Fruit fly (Drosophila melanogaster): ENCODE measurements around the gene CG42827.

CG42827 gene

dm6 chr3R:23403628-23404027 is 30.9 kb downstream of the CG42827 start, which contains the start of gene CG17380:
Gene CG17380, minus strand, starts transcription at chr3R:23403728.
- TF ChIP-seq gl (tag; optimal IDR thresholded peaks at IDR 0.05) = no peak
- no peak for TF ChIP-seq CG8301 (tag; optimal IDR thresholded peaks at IDR 0.05)
- TF ChIP-seq CG13204 (GFP tag; optimal IDR thresholded peaks at IDR 0.05) = no peak
- TF ChIP-seq Pif1A (GFP tag; optimal IDR thresholded peaks at IDR 0.05) = no peak
- TF ChIP-seq CG32121 (GFP tag; IDR thresholded peaks at IDR 0.05) = no peak
- TF ChIP-seq Snoo (tag; optimal IDR thresholded peaks at IDR 0.05) = no peak
- no peak for TF ChIP-seq rn (GFP tag; IDR thresholded peaks at IDR 0.05)
- TF ChIP-seq CG14655 (GFP tag; optimal IDR thresholded peaks at IDR 0.05) = no peak
- no peak for TF ChIP-seq Ets98B (GFP tag; IDR thresholded peaks at IDR 0.05)
- TF ChIP-seq D1 (tag; optimal IDR thresholded peaks at IDR 0.05) = no peak
- TF ChIP-seq CG8159 (tag; optimal IDR thresholded peaks at IDR 0.05) = no peak
- TF ChIP-seq CG10348 (GFP tag; IDR thresholded peaks at IDR 0.05) = no peak
- TF ChIP-seq fd96Ca (GFP tag; IDR thresholded peaks at IDR 0.05) = no peak
- TF ChIP-seq Pif1B (GFP tag; optimal IDR thresholded peaks at IDR 0.05) = no peak
- no peak for TF ChIP-seq CG34367 (tag; optimal IDR thresholded peaks at IDR 0.05)

- TF ChIP-seq CG8301 (tag; optimal IDR thresholded peaks at IDR 0.05) (no peak), gl (tag; optimal IDR thresholded peaks at IDR 0.05) (no peak), CG8159 (tag; optimal IDR thresholded peaks at IDR 0.05) (no peak), EcR (GFP tag; optimal IDR thresholded peaks at IDR 0.05) (no peak), CG10348 (GFP tag; IDR thresholded peaks at IDR 0.05) (no peak), Pif1B (GFP tag; optimal IDR thresholded peaks at IDR 0.05) (no peak), CG12605 (GFP tag; IDR thresholded peaks at IDR 0.05) (no peak), Pif1A (GFP tag; optimal IDR thresholded peaks at IDR 0.05) (no peak), D1 (tag; optimal IDR thresholded peaks at IDR 0.05) (no peak), Snoo (tag; optimal IDR thresholded peaks at IDR 0.05) (no peak), CG4496 (GFP tag; IDR thresholded peaks at IDR 0.05) (no peak), CG9948 (tag; optimal IDR thresholded peaks at IDR 0.05) (no peak), CG14655 (GFP tag; optimal IDR thresholded peaks at IDR 0.05) (no peak)
These were observed 32.5 kb downstream of the CG42827 start, which contains the start of gene Ir94e for dm6 chr3R:23405209-23405608. Gene Ir94e, plus strand, starts transcription at chr3R:23405509.

dm6 chr3R:23407880-23408279 is 35.2 kb downstream of the CG42827 start:
- TF ChIP-seq CG34367 (tag; optimal IDR thresholded peaks at IDR 0.05) (no peak), CG9948 (tag; optimal IDR thresholded peaks at IDR 0.05) (peak; percentile 18), Pif1B (GFP tag; optimal IDR thresholded peaks at IDR 0.05) (no peak), CG32121 (GFP tag; IDR thresholded peaks at IDR 0.05) (no peak), CG12605 (GFP tag; IDR thresholded peaks at IDR 0.05) (no peak), CG8159 (tag; optimal IDR thresholded peaks at IDR 0.05) (no peak), EcR (GFP tag; optimal IDR thresholded peaks at IDR 0.05) (no peak), CG13204 (GFP tag; optimal IDR thresholded peaks at IDR 0.05) (no peak), Ets98B (GFP tag; IDR thresholded peaks at IDR 0.05) (no peak), gl (tag; optimal IDR thresholded peaks at IDR 0.05) (no peak), rn (GFP tag; IDR thresholded peaks at IDR 0.05) (no peak), fd96Ca (GFP tag; IDR thresholded peaks at IDR 0.05) (no peak), Pif1A (GFP tag; optimal IDR thresholded peaks at IDR 0.05) (no peak), CG14655 (GFP tag; optimal IDR thresholded peaks at IDR 0.05) (peak; percentile 55), CG17806 (tag; optimal IDR thresholded peaks at IDR 0.05) (no peak), Snoo (tag; optimal IDR thresholded peaks at IDR 0.05) (no peak), CG10348 (GFP tag; IDR thresholded peaks at IDR 0.05) (no peak), CG4496 (GFP tag; IDR thresholded peaks at IDR 0.05) (no peak), CG15710 (tag; optimal IDR thresholded peaks at IDR 0.05) (no peak), CG8301 (tag; optimal IDR thresholded peaks at IDR 0.05) (peak; percentile 31), D1 (tag; optimal IDR thresholded peaks at IDR 0.05) (no peak)

- TF ChIP-seq Pif1B (GFP tag; optimal IDR thresholded peaks at IDR 0.05) = no peak
- TF ChIP-seq CG17806 (tag; optimal IDR thresholded peaks at IDR 0.05) = no peak
- TF ChIP-seq CG32121 (GFP tag; IDR thresholded peaks at IDR 0.05) = peak; percentile 75
- peak; percentile 52 for TF ChIP-seq Pif1A (GFP tag; optimal IDR thresholded peaks at IDR 0.05)
- peak; percentile 75 for TF ChIP-seq Ets98B (GFP tag; IDR thresholded peaks at IDR 0.05)
- peak; percentile 72 for TF ChIP-seq fd96Ca (GFP tag; IDR thresholded peaks at IDR 0.05)
- TF ChIP-seq rn (GFP tag; IDR thresholded peaks at IDR 0.05) = no peak
- no peak for TF ChIP-seq D1 (tag; optimal IDR thresholded peaks at IDR 0.05)
- TF ChIP-seq Snoo (tag; optimal IDR thresholded peaks at IDR 0.05) = no peak
- peak; percentile 53 for TF ChIP-seq CG14655 (GFP tag; optimal IDR thresholded peaks at IDR 0.05)
- TF ChIP-seq CG34367 (tag; optimal IDR thresholded peaks at IDR 0.05) = no peak
- no peak for TF ChIP-seq CG10348 (GFP tag; IDR thresholded peaks at IDR 0.05)
- no peak for TF ChIP-seq CG8159 (tag; optimal IDR thresholded peaks at IDR 0.05)
- no peak for TF ChIP-seq CG15710 (tag; optimal IDR thresholded peaks at IDR 0.05)
- no peak for TF ChIP-seq gl (tag; optimal IDR thresholded peaks at IDR 0.05)
- TF ChIP-seq CG12605 (GFP tag; IDR thresholded peaks at IDR 0.05) = no peak; the same call in 1 of the 2 replicates
- TF ChIP-seq CG8301 (tag; optimal IDR thresholded peaks at IDR 0.05) = peak; percentile 69
- TF ChIP-seq CG13204 (GFP tag; optimal IDR thresholded peaks at IDR 0.05) = no peak
- no peak for TF ChIP-seq EcR (GFP tag; optimal IDR thresholded peaks at IDR 0.05)
- peak; percentile 65; the same call in 2 of the 3 replicates for TF ChIP-seq CG4496 (GFP tag; IDR thresholded peaks at IDR 0.05)
- no peak for TF ChIP-seq CG9948 (tag; optimal IDR thresholded peaks at IDR 0.05)
These were observed 43.9 kb downstream of the CG42827 start for dm6 chr3R:23416579-23416978.

dm6 chr3R:23417650-23418049 is 44.9 kb downstream of the CG42827 start:
- no peak for TF ChIP-seq gl (tag; optimal IDR thresholded peaks at IDR 0.05)
- peak; percentile 29 for TF ChIP-seq Ets98B (GFP tag; IDR thresholded peaks at IDR 0.05)
- TF ChIP-seq fd96Ca (GFP tag; IDR thresholded peaks at IDR 0.05) = peak; percentile 52; the same call in 1 of the 3 replicates
- 0 out of 3 replicates have a peak, but pooled peaks have one; percentile 36 for TF ChIP-seq CG4496 (GFP tag; IDR thresholded peaks at IDR 0.05)
- TF ChIP-seq CG14655 (GFP tag; optimal IDR thresholded peaks at IDR 0.05) = peak; percentile 30
- peak; percentile 39 for TF ChIP-seq CG8301 (tag; optimal IDR thresholded peaks at IDR 0.05)

dm6 chr3R:23421925-23422324 is 49.2 kb downstream of the CG42827 start:
- TF ChIP-seq CG8159 (tag; optimal IDR thresholded peaks at IDR 0.05) = no peak

Data from whole organism, pupa.